Worm (Caenorhabditis elegans): ENCODE data around the gene R02D5.6.

DNA sequence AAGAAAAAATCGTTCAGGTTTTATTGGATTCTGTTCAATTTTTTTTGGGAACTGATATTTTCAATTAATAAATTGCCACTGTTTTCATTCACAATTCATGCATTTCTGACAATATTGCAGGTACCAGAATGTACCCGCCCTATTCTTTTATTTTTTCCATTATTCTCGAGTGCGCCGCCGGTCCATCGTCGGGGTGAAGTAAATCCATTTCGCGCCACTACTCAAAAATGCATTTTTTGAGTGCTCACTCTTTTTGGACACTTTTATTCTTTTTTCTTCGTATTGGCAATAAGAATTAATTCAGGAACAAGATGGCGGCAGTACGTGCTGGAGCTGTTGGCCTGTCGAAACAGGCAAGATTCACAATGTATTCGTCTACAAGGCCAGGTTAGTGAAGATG lies 12.9 kb upstream of the R02D5.6 start, which contains the start of gene kcnl-4:
- TF ChIP-seq tbx-2 (tag; optimal IDR thresholded peaks at IDR 0.05) (no peak), mdl-1 (tag; optimal IDR thresholded peaks at IDR 0.05) (no peak), nhr-237 (tag; optimal IDR thresholded peaks at IDR 0.05) (no peak)
